Worm (Caenorhabditis elegans) whole organism, young adult: Measurements from ENCODE around the gene tos-1.

Source experiments
- B0019.2 ChIP-seq: fragments of 200-800 bp; sonication (Bioruptor generic); conservative IDR thresholded peaks from 2 replicates; pipeline ENCODE4 v1.3.6; 2022; ENCODE audit warnings: missing genetic modification reagents, missing genetic modification characterization, missing compliant biosample characterization
- F33H1.4 ChIP-seq: fragments of 200-800 bp; sonication (Bioruptor generic); IDR thresholded peaks from 2 replicates; pipeline ENCODE4 v1.3.6; 2022; ENCODE audit warnings: missing genetic modification reagents, missing genetic modification characterization, missing compliant biosample characterization
- F37B4.10 ChIP-seq: fragments of 200-800 bp; sonication (Bioruptor generic); IDR thresholded peaks from 2 replicates; pipeline ENCODE4 v1.3.6; 2022; ENCODE audit warnings: missing genetic modification characterization, missing compliant biosample characterization
- F52B5.7 ChIP-seq: sonication (generic microtip); optimal IDR thresholded peaks from 2 replicates; lab custom pipeline; 2016; ENCODE audit warnings: mild to moderate bottlenecking, missing genetic modification characterization, missing compliant biosample characterization
- F57C9.4 ChIP-seq: sonication (generic microtip); optimal IDR thresholded peaks from 2 replicates; lab custom pipeline; 2017; ENCODE audit warnings: mild to moderate bottlenecking, missing genetic modification characterization, missing compliant biosample characterization
- K11D2.4 ChIP-seq: fragments of 200-800 bp; sonication (Bioruptor generic); IDR thresholded peaks from 2 replicates; pipeline ENCODE4 v1.3.6; 2022; ENCODE audit warnings: missing genetic modification reagents, missing genetic modification characterization, missing compliant biosample characterization
- K12H6.12 ChIP-seq: fragments of 200-800 bp; sonication (Bioruptor generic); optimal IDR thresholded peaks from 2 replicates; lab custom pipeline; 2018; ENCODE audit warnings: mild to moderate bottlenecking, missing genetic modification characterization, missing compliant biosample characterization
- T07F8.4 ChIP-seq: sonication (generic microtip); optimal IDR thresholded peaks from 2 replicates; lab custom pipeline; 2016; ENCODE audit warnings: mild to moderate bottlenecking, missing genetic modification characterization, moderate library complexity, missing compliant biosample characterization
- T26A5.8 ChIP-seq: sonication (generic microtip); optimal IDR thresholded peaks from 2 replicates; lab custom pipeline; 2016; ENCODE audit warnings: missing genetic modification characterization, missing compliant biosample characterization
- Y53G8AR.9 ChIP-seq: fragments of 200-800 bp; sonication (Bioruptor generic); conservative IDR thresholded peaks from 2 replicates; pipeline ENCODE4 v1.3.6; 2022; ENCODE audit warnings: missing genetic modification reagents, missing genetic modification characterization, missing compliant biosample characterization
- Y56A3A.18 ChIP-seq: fragments of 200-800 bp; sonication (Bioruptor generic); IDR thresholded peaks from 2 replicates; pipeline ENCODE4 v1.3.6; 2022; ENCODE audit warnings: missing genetic modification reagents, missing genetic modification characterization, missing compliant biosample characterization
- ZK185.1 ChIP-seq: sonication (generic microtip); optimal IDR thresholded peaks from 2 replicates; lab custom pipeline; 2016; ENCODE audit warnings: mild to moderate bottlenecking, missing genetic modification characterization, missing compliant biosample characterization; ENCODE audit not compliant: poor library complexity, severe bottlenecking
- ama-1 ChIP-seq, 3 experiments: fragments of 150-350 bp in 1 of 3; sonication (generic microtip) in 2 of 3; optimal IDR thresholded peaks; 2 replicates each; lab custom pipeline; 2014 to 2018; ENCODE audit warnings: missing biosample characterization in 2 of 3, missing genetic modification characterization in 2 of 3, missing genetic modification reagents in 2 of 3
- aptf-2 ChIP-seq: fragments of 200-800 bp; sonication (Bioruptor generic); conservative IDR thresholded peaks from 2 replicates; pipeline ENCODE4 v1.3.6; 2022; ENCODE audit warnings: missing genetic modification reagents, missing genetic modification characterization, missing compliant biosample characterization
- aptf-3 ChIP-seq: fragments of 200-800 bp; sonication (Bioruptor generic); IDR thresholded peaks from 2 replicates; pipeline ENCODE4 v1.3.6; 2022; ENCODE audit warnings: missing genetic modification characterization, missing compliant biosample characterization
- athp-1 ChIP-seq: sonication (generic microtip); optimal IDR thresholded peaks from 2 replicates; lab custom pipeline; 2017; ENCODE audit warnings: mild to moderate bottlenecking, missing genetic modification characterization, missing compliant biosample characterization
- bed-1 ChIP-seq: fragments of 200-800 bp; sonication (Bioruptor generic); IDR thresholded peaks from 2 replicates; pipeline ENCODE4 v1.3.6; 2022; ENCODE audit warnings: missing genetic modification reagents, missing genetic modification characterization, missing compliant biosample characterization
- cebp-1 ChIP-seq, 2 experiments: fragments of 200-800 bp in 1 of 2; sonication (Bioruptor generic) in 1 of 2; sonication (generic microtip) in 1 of 2; IDR thresholded peaks in 1 of 2; optimal IDR thresholded peaks in 1 of 2; 2 replicates each; pipeline versions ENCODE4 v1.3.6 to Lab custom; 2017 to 2022; ENCODE audit warnings: missing compliant biosample characterization in 2 of 2, missing genetic modification characterization in 2 of 2, mild to moderate bottlenecking in 1 of 2, missing genetic modification reagents in 1 of 2, moderate library complexity in 1 of 2
- cebp-2 ChIP-seq: fragments of 200-800 bp; sonication (Bioruptor generic); IDR thresholded peaks from 2 replicates; pipeline ENCODE4 v1.3.6; 2022; ENCODE audit warnings: missing genetic modification characterization, missing compliant biosample characterization
- ceh-100 ChIP-seq: fragments of 200-800 bp; sonication (Bioruptor generic); IDR thresholded peaks from 2 replicates; pipeline ENCODE4 v1.3.6; 2022; ENCODE audit warnings: missing genetic modification reagents, missing genetic modification characterization, missing compliant biosample characterization
- ceh-40 ChIP-seq: fragments of 200-800 bp; sonication (Bioruptor generic); IDR thresholded peaks from 2 replicates; pipeline ENCODE4 v1.3.6; 2022; ENCODE audit warnings: missing genetic modification characterization, missing compliant biosample characterization
- ceh-58 ChIP-seq: fragments of 200-800 bp; sonication (Bioruptor generic); IDR thresholded peaks from 2 replicates; pipeline ENCODE4 v1.3.6; 2022; ENCODE audit warnings: missing genetic modification characterization, missing compliant biosample characterization
- die-1 ChIP-seq: sonication (generic microtip); optimal IDR thresholded peaks from 2 replicates; lab custom pipeline; 2016; ENCODE audit warnings: missing genotype, mild to moderate bottlenecking, missing genetic modification characterization, missing compliant biosample characterization
- egrh-3 ChIP-seq: fragments of 200-800 bp; sonication (Bioruptor generic); IDR thresholded peaks from 2 replicates; pipeline ENCODE4 v1.3.6; 2022; ENCODE audit warnings: missing genetic modification reagents, missing genetic modification characterization, missing compliant biosample characterization
- ekl-4 ChIP-seq: fragments of 200-800 bp; sonication (Bioruptor generic); IDR thresholded peaks from 2 replicates; pipeline ENCODE4 v1.3.6; 2022; ENCODE audit warnings: missing genetic modification reagents, missing genetic modification characterization, missing compliant biosample characterization
- ets-4 ChIP-seq: fragments of 200-800 bp; sonication (Bioruptor generic); optimal IDR thresholded peaks from 2 replicates; lab custom pipeline; 2018; ENCODE audit warnings: mild to moderate bottlenecking, missing genetic modification characterization, missing compliant biosample characterization
- gei-17 ChIP-seq: fragments of 200-800 bp; sonication (Bioruptor generic); optimal IDR thresholded peaks from 2 replicates; lab custom pipeline; 2018; ENCODE audit warnings: mild to moderate bottlenecking, missing genetic modification characterization, missing compliant biosample characterization
- him-1 ChIP-seq: sonication (generic microtip); optimal IDR thresholded peaks from 2 replicates; lab custom pipeline; 2016; ENCODE audit warnings: missing genotype, missing genetic modification reagents, missing genetic modification characterization, missing compliant biosample characterization
- hmg-20 ChIP-seq: fragments of 200-800 bp; sonication (Bioruptor generic); IDR thresholded peaks from 2 replicates; pipeline ENCODE4 v1.3.6; 2022; ENCODE audit warnings: missing genetic modification reagents, missing genetic modification characterization, missing compliant biosample characterization
- hrde-1 ChIP-seq: sonication (generic microtip); optimal IDR thresholded peaks from 2 replicates; lab custom pipeline; 2016; ENCODE audit warnings: missing genetic modification characterization, mild to moderate bottlenecking, missing compliant biosample characterization, moderate library complexity, missing genotype, missing genetic modification reagents, borderline replicate concordance
- hsf-1 ChIP-seq: fragments of 200-800 bp; sonication (Bioruptor generic); IDR thresholded peaks from 2 replicates; pipeline ENCODE4 v1.3.6; 2022; ENCODE audit warnings: missing genetic modification reagents, missing genetic modification characterization, missing compliant biosample characterization
- let-526 ChIP-seq: fragments of 200-800 bp; sonication (Bioruptor generic); IDR thresholded peaks from 2 replicates; pipeline ENCODE4 v1.3.6; 2022; ENCODE audit warnings: missing genetic modification reagents, missing genetic modification characterization, missing compliant biosample characterization
- let-607 ChIP-seq, 2 experiments: fragments of 200-800 bp in 1 of 2; sonication (Bioruptor generic) in 1 of 2; sonication (generic microtip) in 1 of 2; optimal IDR thresholded peaks; 2 replicates each; lab custom pipeline; 2016 to 2018; ENCODE audit warnings: mild to moderate bottlenecking in 2 of 2, missing compliant biosample characterization in 2 of 2, missing genetic modification characterization in 2 of 2, moderate library complexity in 2 of 2, missing genotype in 1 of 2
- lin-35 ChIP-seq, 3 experiments: fragments of 150-350 bp in 2 of 3; sonication (generic microtip) in 1 of 3; optimal IDR thresholded peaks; 2 replicates each; lab custom pipeline; 2014 to 2018; ENCODE audit warnings: missing biosample characterization in 3 of 3, missing genetic modification characterization in 3 of 3, missing genetic modification reagents in 3 of 3
- lir-1 ChIP-seq: fragments of 200-800 bp; sonication (Bioruptor generic); conservative IDR thresholded peaks from 2 replicates; pipeline ENCODE4 v1.3.6; 2022; ENCODE audit warnings: missing genetic modification reagents, missing genetic modification characterization, missing compliant biosample characterization
- nhr-120 ChIP-seq: fragments of 200-800 bp; sonication (Bioruptor generic); IDR thresholded peaks from 2 replicates; pipeline ENCODE4 v1.3.6; 2022; ENCODE audit warnings: missing genetic modification characterization, missing compliant biosample characterization
- pbrm-1 ChIP-seq: fragments of 200-800 bp; sonication (Bioruptor generic); IDR thresholded peaks from 2 replicates; pipeline ENCODE4 v1.3.6; 2022; ENCODE audit warnings: missing genetic modification reagents, missing genetic modification characterization, missing compliant biosample characterization
- rcor-1 ChIP-seq: fragments of 200-800 bp; sonication (Bioruptor generic); IDR thresholded peaks from 2 replicates; pipeline ENCODE4 v1.3.6; 2022; ENCODE audit warnings: missing genetic modification reagents, missing genetic modification characterization, missing compliant biosample characterization
- rec-8 ChIP-seq, 2 experiments: sonication (generic microtip); optimal IDR thresholded peaks; 2 replicates each; lab custom pipeline; 2016; ENCODE audit warnings: mild to moderate bottlenecking in 2 of 2, missing genetic modification characterization in 2 of 2, missing genetic modification reagents in 2 of 2, missing genotype in 2 of 2, missing biosample characterization in 1 of 2, missing compliant biosample characterization in 1 of 2, moderate library complexity in 1 of 2
- repo-1 ChIP-seq: sonication (generic microtip); optimal IDR thresholded peaks from 2 replicates; lab custom pipeline; 2017; ENCODE audit warnings: mild to moderate bottlenecking, missing genetic modification characterization, missing compliant biosample characterization
- snpc-1.3 ChIP-seq: sonication (generic microtip); optimal IDR thresholded peaks from 2 replicates; lab custom pipeline; 2017; ENCODE audit warnings: missing genetic modification characterization, mild to moderate bottlenecking, missing compliant biosample characterization, antibody characterized with exemption, moderate library complexity, missing genotype, missing genetic modification reagents; ENCODE audit not compliant: insufficient read depth
- tlf-1 ChIP-seq: fragments of 200-800 bp; sonication (Bioruptor generic); optimal IDR thresholded peaks from 2 replicates; lab custom pipeline; 2018; ENCODE audit warnings: mild to moderate bottlenecking, missing genetic modification characterization, missing compliant biosample characterization
- unc-130 ChIP-seq: sonication (generic microtip); optimal IDR thresholded peaks from 2 replicates; lab custom pipeline; 2016; ENCODE audit warnings: missing genetic modification reagents, missing genetic modification characterization, missing compliant biosample characterization
- xnd-1 ChIP-seq: sonication (generic microtip); optimal IDR thresholded peaks from 2 replicates; lab custom pipeline; 2016; ENCODE audit warnings: missing genotype, missing genetic modification reagents, missing genetic modification characterization, missing compliant biosample characterization
- zfh-2 ChIP-seq: fragments of 200-800 bp; sonication (Bioruptor generic); conservative IDR thresholded peaks from 2 replicates; pipeline ENCODE4 v1.3.6; 2022; ENCODE audit warnings: missing genetic modification reagents, missing genetic modification characterization, missing compliant biosample characterization
- ztf-26 ChIP-seq: sonication (generic microtip); optimal IDR thresholded peaks from 2 replicates; lab custom pipeline; 2017; ENCODE audit warnings: missing genetic modification characterization, missing compliant biosample characterization
- ztf-6 ChIP-seq: fragments of 200-800 bp; sonication (Bioruptor generic); IDR thresholded peaks from 2 replicates; pipeline ENCODE4 v1.3.6; 2022; ENCODE audit warnings: missing genetic modification reagents, missing genetic modification characterization, missing compliant biosample characterization

Gene tos-1

ce11 chrV:9338452-9338851 is 5.6 kb downstream of the tos-1 start (continued):
- TF ChIP-seq athp-1 (tag; lab: Kevin White, UChicago) (no peak), snpc-1.3 (tag; lab: Kevin White, UChicago) (no peak), rcor-1 (GFP tag; lab: Robert Waterston, UW) (no peak), hmg-20 (GFP tag; lab: Robert Waterston, UW) (no peak), let-526 (GFP tag; lab: Robert Waterston, UW) (0 out of 2 replicates have a peak, but pooled peaks have one; percentile 49), tlf-1 (GFP tag; lab: Kevin White, UChicago) (peak; percentile 57), T07F8.4 (no peak), ceh-58 (0 out of 2 replicates have a peak, but pooled peaks have one; percentile 1), him-1 (tag; lab: Kevin White, UChicago) (no peak), die-1 (tag; lab: Kevin White, UChicago) (no peak), B0019.2 (GFP tag; lab: Robert Waterston, UW) (no peak), ceh-40 (GFP tag; lab: Robert Waterston, UW) (no peak), pbrm-1 (GFP tag; lab: Robert Waterston, UW) (no peak), zfh-2 (no peak), repo-1 (tag; lab: Kevin White, UChicago) (peak; percentile 83), F57C9.4 (tag; lab: Kevin White, UChicago) (no peak), lir-1 (peak; percentile 41; the same call in 1 of the 2 replicates), K11D2.4 (no peak), F33H1.4 (no peak), rec-8 (tag; optimal IDR thresholded peaks at IDR 0.05; lab: Kevin White, UChicago) (no peak), lin-35 (GFP tag; optimal IDR thresholded peaks at IDR 0.05; lab: Kevin White, UChicago) (no peak), ama-1 (optimal IDR thresholded peaks at IDR 0.05; lab: Kevin White, UChicago) (peak; percentile 96), ama-1 (GFP tag; optimal IDR thresholded peaks at IDR 0.05; lab: Kevin White, UChicago) (no peak), ZK185.1 (tag; lab: Kevin White, UChicago) (peak; percentile 75), Y53G8AR.9 (peak; percentile 58; the same call in 1 of the 2 replicates), cebp-1 (GFP tag; IDR thresholded peaks at IDR 0.05; lab: Robert Waterston, UW) (0 out of 2 replicates have a peak, but pooled peaks have one; percentile 22), cebp-1 (tag; optimal IDR thresholded peaks at IDR 0.05; lab: Kevin White, UChicago) (peak; percentile 58), nhr-120 (no peak), unc-130 (no peak), egrh-3 (GFP tag; lab: Robert Waterston, UW) (no peak), F37B4.10 (GFP tag; lab: Robert Waterston, UW) (0 out of 2 replicates have a peak, but pooled peaks have one; percentile 80), ets-4 (GFP tag; lab: Kevin White, UChicago) (no peak), F52B5.7 (tag; lab: Kevin White, UChicago) (peak; percentile 15), let-607 (tag; optimal IDR thresholded peaks at IDR 0.05; lab: Kevin White, UChicago) (no peak), hsf-1 (GFP tag; lab: Robert Waterston, UW) (no peak), bed-1 (GFP tag; lab: Robert Waterston, UW) (no peak), ztf-6 (GFP tag; lab: Robert Waterston, UW) (no peak), aptf-3 (GFP tag; lab: Robert Waterston, UW) (no peak), ekl-4 (GFP tag; lab: Robert Waterston, UW) (no peak), ztf-26 (tag; lab: Kevin White, UChicago) (peak; percentile 41), xnd-1 (no peak), T26A5.8 (tag; lab: Kevin White, UChicago) (no peak), K12H6.12 (tag; lab: Kevin White, UChicago) (no peak), cebp-2 (GFP tag; lab: Robert Waterston, UW) (0 out of 2 replicates have a peak, but pooled peaks have one; percentile 40), ceh-100 (GFP tag; lab: Robert Waterston, UW) (no peak; the same call in 1 of the 2 replicates), Y56A3A.18 (GFP tag; lab: Robert Waterston, UW) (no peak), hrde-1 (tag; lab: Kevin White, UChicago) (peak; percentile 52), aptf-2 (GFP tag; lab: Robert Waterston, UW) (no peak), gei-17 (GFP tag; lab: Kevin White, UChicago) (no peak)
